Worm (Caenorhabditis elegans) whole organism, L4 larva: ENCODE measurements around the gene C25H3.1.
A peak's percentile ranks its signal among the peaks of the same experiment; 100 is the strongest.

Source experiments
- F10B5.3 ChIP-seq: sonication (generic microtip); optimal IDR thresholded peaks from 2 replicates; lab custom pipeline; 2016; ENCODE audit warnings: mild to moderate bottlenecking, missing genetic modification characterization, missing compliant biosample characterization
- F26F4.8 ChIP-seq: fragments of 200-800 bp; sonication (Bioruptor generic); conservative IDR thresholded peaks from 2 replicates; pipeline ENCODE4 v1.3.6; 2022; ENCODE audit warnings: missing genetic modification characterization, missing compliant biosample characterization
- F37D6.2 ChIP-seq: sonication (generic microtip); optimal IDR thresholded peaks from 2 replicates; lab custom pipeline; 2016; ENCODE audit warnings: mild to moderate bottlenecking, missing genetic modification characterization, missing compliant biosample characterization
- F44E2.7 ChIP-seq: fragments of 200-800 bp; sonication (Bioruptor generic); IDR thresholded peaks from 2 replicates; pipeline ENCODE4 v2.1.2; 2022; ENCODE audit warnings: missing genetic modification characterization, missing compliant biosample characterization
- T20F7.1 ChIP-seq: fragments of 200-800 bp; sonication (Bioruptor generic); optimal IDR thresholded peaks from 2 replicates; lab custom pipeline; 2018; ENCODE audit warnings: mild to moderate bottlenecking, missing genetic modification characterization, missing compliant biosample characterization
- aha-1 ChIP-seq: fragments of 150-350 bp; peaks from one replicate; lab custom pipeline; 2014; ENCODE audit warnings: missing biosample characterization, missing genetic modification characterization
- aly-2 ChIP-seq: sonication (generic microtip); optimal IDR thresholded peaks from 2 replicates; lab custom pipeline; 2018; ENCODE audit warnings: missing biosample characterization, missing genetic modification characterization
- ceh-20 ChIP-seq: fragments of 200-800 bp; sonication (Bioruptor generic); IDR thresholded peaks from 2 replicates; pipeline ENCODE4 v1.3.6; 2022; ENCODE audit warnings: missing genetic modification reagents, missing genetic modification characterization, missing compliant biosample characterization
- ceh-28 ChIP-seq: fragments of 150-350 bp; optimal IDR thresholded peaks from 2 replicates; lab custom pipeline; 2014; ENCODE audit warnings: missing biosample characterization, missing genetic modification reagents, missing genetic modification characterization
- ceh-44 ChIP-seq: fragments of 200-800 bp; sonication (Bioruptor generic); IDR thresholded peaks from 2 replicates; pipeline ENCODE4 v1.3.6; 2022; ENCODE audit warnings: missing genetic modification reagents, missing genetic modification characterization, missing compliant biosample characterization
- ceh-62 ChIP-seq: sonication (generic microtip); optimal IDR thresholded peaks from 2 replicates; lab custom pipeline; 2017; ENCODE audit warnings: missing biosample characterization, missing genetic modification characterization
- ceh-82 ChIP-seq: sonication (generic microtip); optimal IDR thresholded peaks from 2 replicates; lab custom pipeline; 2017; ENCODE audit warnings: missing biosample characterization, missing genetic modification characterization
- ces-1 ChIP-seq: fragments of 150-350 bp; sonication (generic microtip); optimal IDR thresholded peaks from 4 replicates; lab custom pipeline; 2014; ENCODE audit warnings: missing biosample characterization, missing genetic modification reagents, missing genetic modification characterization
- ctbp-1 ChIP-seq: fragments of 200-800 bp; sonication (Bioruptor generic); IDR thresholded peaks from 2 replicates; pipeline ENCODE4 v1.3.6; 2022; ENCODE audit warnings: missing genetic modification reagents, missing genetic modification characterization, missing compliant biosample characterization
- daf-16 ChIP-seq, 3 experiments: sonication (generic microtip); optimal IDR thresholded peaks; 2 replicates each; lab custom pipeline; 2016 to 2017; ENCODE audit warnings: missing genetic modification characterization in 3 of 3, missing genetic modification reagents in 3 of 3, mild to moderate bottlenecking in 2 of 3, missing compliant biosample characterization in 2 of 3, missing biosample characterization in 1 of 3, moderate library complexity in 1 of 3
- daf-8 ChIP-seq: fragments of 200-800 bp; sonication (Bioruptor generic); IDR thresholded peaks from 2 replicates; pipeline ENCODE4 v1.3.6; 2022; ENCODE audit warnings: missing genetic modification characterization, missing compliant biosample characterization
- dmd-8 ChIP-seq: fragments of 200-800 bp; sonication (Bioruptor generic); IDR thresholded peaks from 2 replicates; pipeline ENCODE4 v1.3.6; 2022; ENCODE audit warnings: missing genetic modification characterization, missing compliant biosample characterization
- fkh-10 ChIP-seq: fragments of 150-350 bp; optimal IDR thresholded peaks from 2 replicates; lab custom pipeline; 2014; ENCODE audit warnings: missing biosample characterization, missing genetic modification reagents, missing genetic modification characterization
- hif-1 ChIP-seq, 2 experiments: sonication (generic microtip); optimal IDR thresholded peaks; 2 replicates each; lab custom pipeline; 2016 to 2017; ENCODE audit warnings: missing compliant biosample characterization in 2 of 2, missing genetic modification characterization in 2 of 2, missing genetic modification reagents in 2 of 2, missing genotype in 2 of 2, mild to moderate bottlenecking in 1 of 2
- hlh-30 ChIP-seq: sonication (generic microtip); optimal IDR thresholded peaks from 2 replicates; lab custom pipeline; 2017; ENCODE audit warnings: antibody characterized with exemption, mild to moderate bottlenecking, missing genetic modification characterization, missing compliant biosample characterization; ENCODE audit not compliant: insufficient read depth
- hmg-1.1 ChIP-seq: fragments of 200-800 bp; sonication (Bioruptor generic); IDR thresholded peaks from 2 replicates; pipeline ENCODE4 v1.3.6; 2022; ENCODE audit warnings: missing genetic modification reagents, missing genetic modification characterization, missing compliant biosample characterization
- jun-1 ChIP-seq: fragments of 150-350 bp; optimal IDR thresholded peaks from 2 replicates; lab custom pipeline; 2014; ENCODE audit warnings: missing biosample characterization, missing genetic modification reagents, missing genetic modification characterization
- lin-1 ChIP-seq: fragments of 200-800 bp; sonication (Bioruptor generic); IDR thresholded peaks from 2 replicates; pipeline ENCODE4 v1.3.6; 2022; ENCODE audit warnings: missing genetic modification reagents, missing genetic modification characterization, missing compliant biosample characterization
- lir-3 ChIP-seq: sonication (generic microtip); optimal IDR thresholded peaks from 2 replicates; lab custom pipeline; 2016; ENCODE audit warnings: mild to moderate bottlenecking, missing genetic modification characterization, missing compliant biosample characterization
- lsy-2 ChIP-seq, 2 experiments: fragments of 150-350 bp in 1 of 2; sonication (generic microtip) in 1 of 2; optimal IDR thresholded peaks; 2 replicates each; lab custom pipeline; 2014 to 2017; ENCODE audit warnings: missing biosample characterization in 2 of 2, missing genetic modification characterization in 2 of 2
- mep-1 ChIP-seq: fragments of 150-350 bp; sonication (generic microtip); optimal IDR thresholded peaks from 3 replicates; lab custom pipeline; 2014; ENCODE audit warnings: missing biosample characterization, missing genetic modification characterization
- mxl-3 ChIP-seq: fragments of 200-800 bp; sonication (Bioruptor generic); optimal IDR thresholded peaks from 2 replicates; lab custom pipeline; 2018; ENCODE audit warnings: mild to moderate bottlenecking, missing genetic modification characterization, missing compliant biosample characterization
- nhr-102 ChIP-seq: sonication (generic microtip); optimal IDR thresholded peaks from 2 replicates; lab custom pipeline; 2016; ENCODE audit warnings: mild to moderate bottlenecking, missing genetic modification characterization, moderate library complexity, missing compliant biosample characterization
- nhr-111 ChIP-seq: fragments of 200-800 bp; sonication (Bioruptor generic); optimal IDR thresholded peaks from 2 replicates; lab custom pipeline; 2018; ENCODE audit warnings: mild to moderate bottlenecking, missing genetic modification characterization, missing compliant biosample characterization
- nhr-28 ChIP-seq: fragments of 150-350 bp; optimal IDR thresholded peaks from 2 replicates; lab custom pipeline; 2014; ENCODE audit warnings: missing biosample characterization, missing genetic modification characterization
- nhr-42 ChIP-seq: fragments of 200-800 bp; sonication (Bioruptor generic); IDR thresholded peaks from 2 replicates; pipeline ENCODE4 v1.3.6; 2022; ENCODE audit warnings: missing genetic modification characterization, missing compliant biosample characterization
- nhr-77 ChIP-seq: fragments of 150-350 bp; optimal IDR thresholded peaks from 2 replicates; lab custom pipeline; 2014; ENCODE audit warnings: missing biosample characterization, missing genetic modification characterization
- pqm-1 ChIP-seq: sonication (generic microtip); optimal IDR thresholded peaks from 2 replicates; lab custom pipeline; 2017; ENCODE audit warnings: missing biosample characterization, missing genetic modification characterization
- rbr-2 ChIP-seq: sonication (generic microtip); optimal IDR thresholded peaks from 2 replicates; lab custom pipeline; 2016; ENCODE audit warnings: missing genotype, missing genetic modification characterization, missing compliant biosample characterization
- saeg-2 ChIP-seq: fragments of 200-800 bp; sonication (Bioruptor generic); IDR thresholded peaks from 2 replicates; pipeline ENCODE4 v1.3.6; 2022; ENCODE audit warnings: missing genetic modification reagents, missing genetic modification characterization, missing compliant biosample characterization
- spr-1 ChIP-seq: sonication (generic microtip); optimal IDR thresholded peaks from 2 replicates; lab custom pipeline; 2016; ENCODE audit warnings: mild to moderate bottlenecking, missing genetic modification characterization, missing compliant biosample characterization
- unc-39 ChIP-seq: sonication (generic microtip); optimal IDR thresholded peaks from 2 replicates; lab custom pipeline; 2017; ENCODE audit warnings: missing biosample characterization, missing genetic modification characterization
- unc-62 ChIP-seq, 3 experiments: fragments of 150-350 bp in 1 of 3; sonication (generic microtip); optimal IDR thresholded peaks in 2 of 3; peaks in 1 of 3; 1 replicate in 1 of 3; 2 replicates in 2 of 3; lab custom pipeline; 2014 to 2017; ENCODE audit warnings: missing biosample characterization in 3 of 3, missing genetic modification characterization in 3 of 3, missing genetic modification reagents in 3 of 3, missing genotype in 1 of 3
- vab-7 ChIP-seq: fragments of 200-800 bp; sonication (Bioruptor generic); IDR thresholded peaks from 2 replicates; pipeline ENCODE4 v1.3.6; 2022; ENCODE audit warnings: missing genetic modification reagents, missing genetic modification characterization, missing compliant biosample characterization
- zag-1 ChIP-seq: fragments of 150-350 bp; optimal IDR thresholded peaks from 2 replicates; lab custom pipeline; 2014; ENCODE audit warnings: missing biosample characterization, missing genetic modification characterization
- zfp-3 ChIP-seq: fragments of 200-800 bp; sonication (Bioruptor generic); conservative IDR thresholded peaks from 2 replicates; pipeline ENCODE4 v1.3.6; 2022; ENCODE audit warnings: missing genetic modification reagents, missing genetic modification characterization, missing compliant biosample characterization

C25H3.1 gene

DNA sequence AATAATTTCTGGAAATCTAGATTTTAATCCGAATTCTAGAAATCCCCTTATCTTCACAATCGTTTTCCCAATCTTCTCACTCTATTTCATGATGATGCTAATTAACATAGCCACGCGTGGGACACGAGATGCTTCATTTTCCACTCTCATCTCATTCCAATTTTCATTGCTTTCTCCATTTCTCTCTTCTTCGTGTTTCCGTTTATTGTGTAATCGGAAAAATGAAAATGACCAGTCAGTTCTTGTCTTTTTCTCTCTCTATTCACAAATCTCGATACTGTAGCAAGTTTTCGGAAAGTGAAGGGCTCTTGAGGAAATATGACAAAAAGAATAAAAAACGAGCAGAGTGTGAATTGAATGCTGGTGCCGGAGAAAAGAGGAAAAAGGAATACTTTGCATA, 5.6 kb downstream of the C25H3.1 start:
- no peak for TF ChIP-seq hif-1 (tag; optimal IDR thresholded peaks at IDR 0.05; lab: Kevin White, UChicago)
- TF ChIP-seq lsy-2 (tag; optimal IDR thresholded peaks at IDR 0.05; lab: Kevin White, UChicago) = peak in 1 of 2 experiments; percentile 14
- TF ChIP-seq hlh-30 (tag; lab: Kevin White, UChicago) = peak; percentile 25
- TF ChIP-seq mxl-3 (GFP tag; lab: Kevin White, UChicago) = peak; percentile 27

DNA sequence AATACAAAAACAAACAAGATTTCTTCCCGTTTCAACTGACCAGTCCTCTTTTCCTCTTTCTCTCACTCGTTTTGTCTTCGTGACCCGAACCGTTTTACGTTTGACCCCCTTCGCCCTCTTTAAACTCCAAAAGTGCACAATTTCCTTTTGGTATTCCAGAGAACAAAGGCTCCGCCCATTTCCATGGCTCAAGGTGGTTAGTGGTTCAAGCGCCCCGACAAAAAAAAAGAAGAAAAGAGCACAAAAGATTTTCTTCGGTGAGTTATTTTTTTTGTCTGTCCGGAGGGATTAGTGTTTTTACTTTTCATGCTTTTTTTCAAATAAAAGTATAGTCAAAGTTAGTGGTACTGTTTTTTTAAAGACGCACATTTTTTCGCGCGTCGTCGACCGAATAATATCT, 8.7 kb downstream of the C25H3.1 start, which contains the start of gene osta-2:
osta-2 (plus strand) TSS at position 160 of the 400 bp plus-strand sequence.
- peak in 1 of 2 experiments; percentile 92 for TF ChIP-seq unc-62 (GFP tag; optimal IDR thresholded peaks at IDR 0.05 in 1 of 2; lab: Kevin White, UChicago)
- no peak for TF ChIP-seq unc-62 (tag; optimal IDR thresholded peaks at IDR 0.05; lab: Kevin White, UChicago)
- TF ChIP-seq fkh-10 (GFP tag; lab: Kevin White, UChicago) = peak; percentile 5
- TF ChIP-seq F44E2.7 = no peak
- TF ChIP-seq, all 104 proteins: peak for 2

DNA sequence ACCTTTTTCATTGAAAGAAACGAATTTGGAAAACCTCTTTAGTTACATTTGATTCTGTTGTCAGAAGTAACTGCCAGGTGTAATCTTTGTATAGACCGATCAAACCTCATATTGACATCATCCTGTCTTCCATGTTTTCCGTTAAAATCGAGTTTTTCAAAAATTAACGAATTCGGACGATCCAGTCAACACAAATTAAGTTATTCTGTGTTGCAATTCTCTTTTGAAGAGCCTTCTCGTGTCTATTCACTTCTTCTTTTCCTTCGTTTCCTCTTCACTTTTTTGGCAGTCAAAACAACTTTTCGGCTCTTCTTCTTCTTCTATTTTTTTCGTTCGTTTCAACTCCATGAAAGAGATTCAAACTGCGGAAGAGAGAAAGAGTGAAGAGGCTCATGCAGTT, 9.3 kb downstream of the C25H3.1 start:
- no peak for TF ChIP-seq daf-8 (GFP tag; lab: Robert Waterston, UW)
- no peak for TF ChIP-seq hlh-30 (tag; lab: Kevin White, UChicago)
- TF ChIP-seq unc-62 (GFP tag; optimal IDR thresholded peaks at IDR 0.05 in 1 of 2; lab: Kevin White, UChicago) = peak in 1 of 2 experiments; percentile 85
- TF ChIP-seq unc-62 (tag; optimal IDR thresholded peaks at IDR 0.05; lab: Kevin White, UChicago) = no peak
- peak; percentile 81 for TF ChIP-seq ces-1 (GFP tag; lab: Kevin White, UChicago)
- TF ChIP-seq rbr-2 = peak; percentile 18
- no peak for TF ChIP-seq zag-1
- TF ChIP-seq ctbp-1 (GFP tag; lab: Robert Waterston, UW) = peak; percentile 48
- no peak for TF ChIP-seq saeg-2
- TF ChIP-seq nhr-77 (tag; lab: Kevin White, UChicago) = no peak
- TF ChIP-seq hmg-1.1 (GFP tag; lab: Robert Waterston, UW) = 0 out of 2 replicates have a peak, but pooled peaks have one; percentile 24
- TF ChIP-seq fkh-10 (GFP tag; lab: Kevin White, UChicago) = peak; percentile 82
- no peak for TF ChIP-seq ceh-44 (GFP tag; lab: Robert Waterston, UW)

- TF ChIP-seq ceh-62 (tag; lab: Kevin White, UChicago) (no peak), unc-62 (GFP tag; optimal IDR thresholded peaks at IDR 0.05 in 1 of 2; lab: Kevin White, UChicago) (peak in 1 of 2 experiments; percentile 53), unc-62 (tag; optimal IDR thresholded peaks at IDR 0.05; lab: Kevin White, UChicago) (no peak)
Measured at ce11 chrII:5710835-5711234, 12.0 kb downstream of the C25H3.1 start.

- TF ChIP-seq ceh-28 (tag; lab: Kevin White, UChicago) (no peak), lsy-2 (tag; optimal IDR thresholded peaks at IDR 0.05; lab: Kevin White, UChicago) (no peak), nhr-111 (GFP tag; lab: Kevin White, UChicago) (no peak), lin-1 (GFP tag; lab: Robert Waterston, UW) (no peak), T20F7.1 (peak; percentile 30), aha-1 (tag; lab: Kevin White, UChicago) (no peak), ceh-82 (no peak), nhr-77 (tag; lab: Kevin White, UChicago) (no peak), ceh-20 (GFP tag; lab: Robert Waterston, UW) (no peak), rbr-2 (no peak), zfp-3 (GFP tag; lab: Robert Waterston, UW) (no peak), dmd-8 (no peak), fkh-10 (GFP tag; lab: Kevin White, UChicago) (no peak), pqm-1 (no peak), F37D6.2 (tag; lab: Kevin White, UChicago) (no peak), daf-16 (GFP tag; optimal IDR thresholded peaks at IDR 0.05; lab: Kevin White, UChicago) (no peak), daf-16 (tag; optimal IDR thresholded peaks at IDR 0.05; lab: Kevin White, UChicago) (no peak), F10B5.3 (tag; lab: Kevin White, UChicago) (no peak), aly-2 (tag; lab: Kevin White, UChicago) (no peak), vab-7 (GFP tag; lab: Robert Waterston, UW) (no peak), spr-1 (tag; lab: Kevin White, UChicago) (peak; percentile 34), unc-39 (tag; lab: Kevin White, UChicago) (no peak), mep-1 (tag; lab: Kevin White, UChicago) (peak; percentile 5), saeg-2 (no peak), nhr-42 (GFP tag; lab: Robert Waterston, UW) (no peak), hif-1 (tag; optimal IDR thresholded peaks at IDR 0.05; lab: Kevin White, UChicago) (no peak), hmg-1.1 (GFP tag; lab: Robert Waterston, UW) (no peak), jun-1 (tag; lab: Kevin White, UChicago) (no peak), lir-3 (tag; lab: Kevin White, UChicago) (no peak), nhr-102 (tag; lab: Kevin White, UChicago) (no peak), nhr-28 (tag; lab: Kevin White, UChicago) (no peak), hlh-30 (tag; lab: Kevin White, UChicago) (no peak), F26F4.8 (GFP tag; lab: Robert Waterston, UW) (no peak)
Measured at ce11 chrII:5712126-5712525, 13.3 kb downstream of the C25H3.1 start.
